Worm (Caenorhabditis elegans) whole organism, L2 larva: ENCODE data around the gene idpa-1.

ENCODE experiments used
- C34F6.9 ChIP-seq: fragments of 150-350 bp; optimal IDR thresholded peaks from 2 replicates; lab custom pipeline; 2014; ENCODE audit warnings: missing biosample characterization, missing genetic modification characterization
- F13H6.1 ChIP-seq: sonication (generic microtip); optimal IDR thresholded peaks from 2 replicates; lab custom pipeline; 2016; ENCODE audit warnings: missing genetic modification characterization, missing compliant biosample characterization
- R02D3.7 ChIP-seq: fragments of 150-350 bp; optimal IDR thresholded peaks from 2 replicates; lab custom pipeline; 2014; ENCODE audit warnings: missing biosample characterization, missing genetic modification characterization
- Y55F3AM.14 ChIP-seq: fragments of 200-800 bp; sonication (Bioruptor generic); optimal IDR thresholded peaks from 2 replicates; lab custom pipeline; 2018; ENCODE audit warnings: mild to moderate bottlenecking, missing genetic modification characterization, missing compliant biosample characterization
- alr-1 ChIP-seq: fragments of 150-350 bp; optimal IDR thresholded peaks from 2 replicates; lab custom pipeline; 2014; ENCODE audit warnings: missing biosample characterization, missing genetic modification characterization
- aly-2 ChIP-seq: fragments of 150-350 bp; optimal IDR thresholded peaks from 2 replicates; lab custom pipeline; 2014; ENCODE audit warnings: missing biosample characterization, missing genetic modification characterization
- blmp-1 ChIP-seq: sonication (generic microtip); optimal IDR thresholded peaks from 2 replicates; lab custom pipeline; 2017; ENCODE audit warnings: missing genetic modification characterization, mild to moderate bottlenecking, missing compliant biosample characterization, antibody characterized with exemption, moderate library complexity; ENCODE audit not compliant: insufficient read depth
- ceh-82 ChIP-seq: fragments of 150-350 bp; optimal IDR thresholded peaks from 2 replicates; lab custom pipeline; 2014; ENCODE audit warnings: missing biosample characterization, missing genetic modification characterization
- crh-2 ChIP-seq: sonication (generic microtip); optimal IDR thresholded peaks from 2 replicates; lab custom pipeline; 2017; ENCODE audit warnings: missing biosample characterization, missing genetic modification characterization
- dmd-4 ChIP-seq: sonication (generic microtip); optimal IDR thresholded peaks from 2 replicates; lab custom pipeline; 2017; ENCODE audit warnings: missing biosample characterization, missing genetic modification characterization
- egl-27 ChIP-seq: sonication (generic microtip); optimal IDR thresholded peaks from 3 replicates; lab custom pipeline; 2017; ENCODE audit warnings: missing biosample characterization, missing genetic modification reagents, missing genetic modification characterization
- elt-1 ChIP-seq: fragments of 150-350 bp; optimal IDR thresholded peaks from 2 replicates; lab custom pipeline; 2014; ENCODE audit warnings: missing biosample characterization, missing genetic modification characterization
- elt-3 ChIP-seq: sonication (generic microtip); optimal IDR thresholded peaks from 2 replicates; lab custom pipeline; 2017; ENCODE audit warnings: missing biosample characterization, missing genetic modification characterization
- fos-1 ChIP-seq: fragments of 150-350 bp; optimal IDR thresholded peaks from 2 replicates; lab custom pipeline; 2014; ENCODE audit warnings: missing biosample characterization, missing genetic modification characterization
- lin-11 ChIP-seq: fragments of 150-350 bp; sonication (generic microtip); optimal IDR thresholded peaks from 2 replicates; lab custom pipeline; 2014; ENCODE audit warnings: missing biosample characterization, missing genetic modification characterization, inconsistent platforms, mixed read lengths
- lin-13 ChIP-seq: fragments of 150-350 bp; optimal IDR thresholded peaks from 2 replicates; lab custom pipeline; 2014; ENCODE audit warnings: missing biosample characterization, missing genetic modification reagents, missing genetic modification characterization
- lin-39 ChIP-seq: fragments of 150-350 bp; optimal IDR thresholded peaks from 2 replicates; lab custom pipeline; 2014; ENCODE audit warnings: missing biosample characterization, missing genetic modification reagents, missing genetic modification characterization
- lsy-2 ChIP-seq, 2 experiments: fragments of 150-350 bp in 1 of 2; sonication (generic microtip) in 1 of 2; optimal IDR thresholded peaks; 2 replicates each; lab custom pipeline; 2014 to 2017; ENCODE audit warnings: missing biosample characterization in 2 of 2, missing genetic modification characterization in 2 of 2
- mab-5 ChIP-seq: fragments of 150-350 bp; optimal IDR thresholded peaks from 2 replicates; lab custom pipeline; 2014; ENCODE audit warnings: missing biosample characterization, missing genetic modification characterization
- mbf-1 ChIP-seq: sonication (generic microtip); optimal IDR thresholded peaks from 2 replicates; lab custom pipeline; 2017; ENCODE audit warnings: missing biosample characterization, missing genetic modification characterization
- mdl-1 ChIP-seq, 2 experiments: fragments of 150-350 bp in 1 of 2; sonication (generic microtip) in 1 of 2; optimal IDR thresholded peaks; 2 replicates each; lab custom pipeline; 2017; ENCODE audit warnings: missing biosample characterization in 2 of 2, missing genetic modification characterization in 2 of 2
- nhr-10 ChIP-seq: sonication (generic microtip); optimal IDR thresholded peaks from 2 replicates; lab custom pipeline; 2017; ENCODE audit warnings: missing biosample characterization, missing genetic modification characterization
- nhr-21 ChIP-seq: fragments of 150-350 bp; optimal IDR thresholded peaks from 2 replicates; lab custom pipeline; 2014; ENCODE audit warnings: missing biosample characterization, missing genetic modification characterization
- nhr-23 ChIP-seq: fragments of 150-350 bp; optimal IDR thresholded peaks from 2 replicates; lab custom pipeline; 2014; ENCODE audit warnings: missing biosample characterization, missing genetic modification reagents, missing genetic modification characterization
- nhr-77 ChIP-seq: fragments of 150-350 bp; optimal IDR thresholded peaks from 2 replicates; lab custom pipeline; 2014; ENCODE audit warnings: missing biosample characterization, missing genetic modification characterization
- peb-1 ChIP-seq: fragments of 150-350 bp; optimal IDR thresholded peaks from 2 replicates; lab custom pipeline; 2014; ENCODE audit warnings: missing biosample characterization, missing genetic modification characterization
- sem-4 ChIP-seq: fragments of 150-350 bp; optimal IDR thresholded peaks from 2 replicates; lab custom pipeline; 2014; ENCODE audit warnings: missing biosample characterization, missing genetic modification reagents, missing genetic modification characterization
- skn-1 ChIP-seq: sonication (generic microtip); optimal IDR thresholded peaks from 2 replicates; lab custom pipeline; 2017; ENCODE audit warnings: missing biosample characterization, missing genetic modification characterization
- sma-9 ChIP-seq, 2 experiments: fragments of 150-350 bp in 1 of 2; sonication (generic microtip) in 1 of 2; optimal IDR thresholded peaks; 2 replicates each; lab custom pipeline; 2014 to 2016; ENCODE audit warnings: missing genetic modification characterization in 2 of 2, mild to moderate bottlenecking in 1 of 2, missing biosample characterization in 1 of 2, missing compliant biosample characterization in 1 of 2, missing genetic modification reagents in 1 of 2, moderate library complexity in 1 of 2
- snpc-4 ChIP-seq: fragments of 150-350 bp; optimal IDR thresholded peaks from 2 replicates; lab custom pipeline; 2014; ENCODE audit warnings: missing biosample characterization, missing genetic modification characterization
- unc-39 ChIP-seq: fragments of 150-350 bp; optimal IDR thresholded peaks from 2 replicates; lab custom pipeline; 2014; ENCODE audit warnings: missing biosample characterization, missing genetic modification characterization
- unc-55 ChIP-seq: fragments of 150-350 bp; sonication (generic microtip); optimal IDR thresholded peaks from 3 replicates; lab custom pipeline; 2014; ENCODE audit warnings: missing biosample characterization, missing genetic modification reagents, missing genetic modification characterization
- zag-1 ChIP-seq: fragments of 150-350 bp; optimal IDR thresholded peaks from 2 replicates; lab custom pipeline; 2014; ENCODE audit warnings: missing biosample characterization, missing genetic modification characterization
- ztf-11 ChIP-seq: sonication (generic microtip); optimal IDR thresholded peaks from 2 replicates; lab custom pipeline; 2017; ENCODE audit warnings: missing biosample characterization, missing genetic modification characterization
- ztf-4 ChIP-seq: fragments of 150-350 bp; optimal IDR thresholded peaks from 2 replicates; lab custom pipeline; 2014; ENCODE audit warnings: missing biosample characterization, missing genetic modification characterization

idpa-1 gene

ce11 chrIII:2920866-2921265 lies 19.8 kb upstream of the idpa-1 start:
- TF ChIP-seq ztf-11 (tag; lab: Kevin White, UChicago) = no peak
- no peak for TF ChIP-seq lin-39 (tag; lab: Kevin White, UChicago)
- TF ChIP-seq elt-1 (tag; lab: Kevin White, UChicago) = no peak
- no peak for TF ChIP-seq unc-39 (tag; lab: Kevin White, UChicago)
- TF ChIP-seq fos-1 (tag; lab: Kevin White, UChicago) = no peak

DNA sequence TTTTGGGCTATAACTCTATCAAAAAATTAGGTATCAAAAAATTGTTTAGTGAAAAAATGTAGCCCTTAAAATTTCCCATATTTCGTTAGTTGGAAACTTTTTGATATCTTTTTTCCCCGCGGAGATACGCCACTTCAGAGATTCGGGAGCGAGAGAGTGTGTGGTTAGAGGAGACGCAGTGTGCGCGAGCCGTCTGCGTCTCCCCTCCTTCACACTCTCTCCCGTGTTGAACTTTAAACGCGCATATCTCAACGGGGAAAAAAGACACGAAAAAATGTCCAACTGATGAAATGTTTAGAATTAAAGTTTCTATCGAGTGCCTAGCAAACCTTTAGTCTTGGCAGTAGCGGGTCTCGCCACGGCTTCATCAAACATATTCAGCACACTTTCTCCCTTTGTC lies 19.3 kb upstream of the idpa-1 start:
- TF ChIP-seq nhr-10 (tag; lab: Kevin White, UChicago) (no peak), R02D3.7 (tag; lab: Kevin White, UChicago) (no peak), F13H6.1 (tag; lab: Kevin White, UChicago) (no peak), ceh-82 (no peak), mdl-1 (tag; optimal IDR thresholded peaks at IDR 0.05; lab: Kevin White, UChicago) (no peak), fos-1 (tag; lab: Kevin White, UChicago) (no peak), crh-2 (tag; lab: Kevin White, UChicago) (no peak), mbf-1 (no peak), nhr-23 (no peak), elt-3 (no peak), lin-11 (tag; lab: Kevin White, UChicago) (no peak), C34F6.9 (no peak), peb-1 (tag; lab: Kevin White, UChicago) (no peak), lin-13 (GFP tag; lab: Kevin White, UChicago) (no peak), snpc-4 (tag; lab: Kevin White, UChicago) (no peak), aly-2 (no peak), unc-55 (GFP tag; lab: Kevin White, UChicago) (no peak)
- TF ChIP-seq, all 48 proteins: peak for 0

- TF ChIP-seq R02D3.7 (tag; lab: Kevin White, UChicago) = no peak
- peak; percentile 65 for TF ChIP-seq mab-5
Measured at ce11 chrIII:2918655-2919054, 17.6 kb upstream of the idpa-1 start.

ce11 chrIII:2914029-2914428 lies 13.0 kb upstream of the idpa-1 start:
- TF ChIP-seq sem-4 (tag; lab: Kevin White, UChicago) = peak; percentile 6
- no peak for TF ChIP-seq nhr-77 (tag; lab: Kevin White, UChicago)
- TF ChIP-seq elt-1 (tag; lab: Kevin White, UChicago) = no peak
- no peak for TF ChIP-seq aly-2
- TF ChIP-seq dmd-4 (tag; lab: Kevin White, UChicago) = no peak
- TF ChIP-seq lsy-2 (tag; optimal IDR thresholded peaks at IDR 0.05; lab: Kevin White, UChicago) = peak in 1 of 2 experiments; percentile 25
- no peak for TF ChIP-seq nhr-21
- no peak for TF ChIP-seq sma-9 (GFP tag; optimal IDR thresholded peaks at IDR 0.05; lab: Kevin White, UChicago)
- TF ChIP-seq sma-9 (tag; optimal IDR thresholded peaks at IDR 0.05; lab: Kevin White, UChicago) = no peak
- peak; percentile 29 for TF ChIP-seq zag-1
- TF ChIP-seq alr-1 (tag; lab: Kevin White, UChicago) = no peak
- TF ChIP-seq F13H6.1 (tag; lab: Kevin White, UChicago) = no peak

DNA sequence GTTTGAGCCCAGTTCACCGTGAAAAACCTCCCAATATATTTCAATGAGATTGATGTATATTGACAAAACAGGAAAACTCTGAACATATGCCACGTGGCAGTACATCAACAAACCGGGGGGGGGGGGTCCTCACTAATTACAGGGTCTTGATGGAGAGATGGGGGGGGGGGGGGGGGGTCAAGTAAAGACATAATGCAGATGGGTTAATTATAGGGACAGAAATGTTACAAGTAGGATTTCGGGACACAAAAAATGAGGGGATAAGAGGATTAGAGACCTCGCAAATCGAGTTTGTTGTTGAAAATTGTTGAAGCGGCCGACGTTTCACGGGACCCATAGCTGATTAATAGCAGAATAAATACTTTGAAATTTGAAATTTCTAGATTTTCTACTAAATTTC lies 11.9 kb upstream of the idpa-1 start:
- TF ChIP-seq blmp-1 (tag; lab: Kevin White, UChicago) (no peak), C34F6.9 (no peak), egl-27 (tag; lab: Kevin White, UChicago) (no peak), Y55F3AM.14 (GFP tag; lab: Kevin White, UChicago) (no peak), ztf-4 (tag; lab: Kevin White, UChicago) (no peak), nhr-23 (no peak), crh-2 (tag; lab: Kevin White, UChicago) (no peak), skn-1 (tag; lab: Kevin White, UChicago) (no peak)
